Fruit fly (Drosophila melanogaster) whole organism, embryonic: ENCODE results near the gene mbc.

ENCODE experiments used
- B-H2 ChIP-seq: fragments of 200-800 bp; sonication (Bioruptor generic); optimal IDR thresholded peaks from 2 replicates; lab custom pipeline; 2018; ENCODE audit warnings: missing biosample characterization, mild to moderate bottlenecking, missing genetic modification characterization
- C15 ChIP-seq: fragments of 200-800 bp; sonication (Bioruptor generic); IDR thresholded peaks from 3 replicates; pipeline ENCODE4 v1.3.6; 2022; ENCODE audit warnings: missing biosample characterization, missing genetic modification characterization
- CG10366 ChIP-seq: fragments of 200-800 bp; sonication (Bioruptor generic); IDR thresholded peaks from 2 replicates; pipeline ENCODE4 v1.3.6; 2022; ENCODE audit warnings: missing biosample characterization, missing genetic modification characterization
- CG10565 ChIP-seq: fragments of 200-800 bp; sonication (Bioruptor generic); optimal IDR thresholded peaks from 3 replicates; lab custom pipeline; 2016; ENCODE audit warnings: missing biosample characterization, mild to moderate bottlenecking, missing genetic modification characterization
- CG11093 ChIP-seq: fragments of 200-800 bp; sonication (Bioruptor generic); IDR thresholded peaks from 3 replicates; pipeline ENCODE4 v1.3.6; 2022; ENCODE audit warnings: missing biosample characterization, missing genetic modification characterization
- CG11247 ChIP-seq: fragments of 200-800 bp; sonication (Bioruptor generic); IDR thresholded peaks from 2 replicates; pipeline ENCODE4 v1.3.6; 2022; ENCODE audit warnings: missing biosample characterization, missing genetic modification characterization
- CG13424 ChIP-seq: fragments of 200-800 bp; sonication (Bioruptor generic); optimal IDR thresholded peaks from 2 replicates; lab custom pipeline; 2019; ENCODE audit warnings: missing biosample characterization, mild to moderate bottlenecking, missing genetic modification characterization, moderate library complexity
- CG14441 ChIP-seq: fragments of 200-800 bp; sonication (Bioruptor generic); IDR thresholded peaks from 2 replicates; pipeline ENCODE4 v1.3.6; 2022; ENCODE audit warnings: missing biosample characterization, missing genetic modification characterization
- CG14667 ChIP-seq: fragments of 200-800 bp; sonication (Bioruptor generic); IDR thresholded peaks from 2 replicates; pipeline ENCODE4 v1.3.6; 2022; ENCODE audit warnings: missing biosample characterization, missing genetic modification characterization
- CG15073 ChIP-seq: fragments of 200-800 bp; sonication (Bioruptor generic); optimal IDR thresholded peaks from 2 replicates; lab custom pipeline; 2016; ENCODE audit warnings: missing biosample characterization, missing genetic modification characterization
- CG15514 ChIP-seq: fragments of 200-800 bp; sonication (Bioruptor generic); optimal IDR thresholded peaks from 3 replicates; lab custom pipeline; 2017; ENCODE audit warnings: missing biosample characterization, missing genetic modification characterization, mild to moderate bottlenecking, moderate library complexity, missing genetic modification reagents
- CG1647 ChIP-seq: fragments of 200-800 bp; sonication (Bioruptor generic); optimal IDR thresholded peaks from 3 replicates; lab custom pipeline; 2016; ENCODE audit warnings: missing biosample characterization, missing genetic modification characterization
- CG18476 ChIP-seq: fragments of 200-800 bp; sonication (Bioruptor generic); optimal IDR thresholded peaks from 2 replicates; lab custom pipeline; 2016; ENCODE audit warnings: missing biosample characterization, mild to moderate bottlenecking, missing genetic modification characterization
- CG3847 ChIP-seq: fragments of 200-800 bp; sonication (Bioruptor generic); IDR thresholded peaks from 2 replicates; pipeline ENCODE4 v1.3.6; 2022; ENCODE audit warnings: missing biosample characterization, missing genetic modification characterization
- CG4617 ChIP-seq: fragments of 200-800 bp; sonication (Bioruptor generic); optimal IDR thresholded peaks from 3 replicates; lab custom pipeline; 2016; ENCODE audit warnings: missing biosample characterization, missing genetic modification characterization, borderline replicate concordance
- CG6765 ChIP-seq: fragments of 200-800 bp; sonication (Bioruptor generic); optimal IDR thresholded peaks from 3 replicates; lab custom pipeline; 2017; ENCODE audit warnings: missing biosample characterization, mild to moderate bottlenecking, missing genetic modification characterization
- CG7928 ChIP-seq: fragments of 200-800 bp; sonication (Bioruptor generic); optimal IDR thresholded peaks from 2 replicates; lab custom pipeline; 2017; ENCODE audit warnings: missing biosample characterization, mild to moderate bottlenecking, missing genetic modification characterization
- Dp ChIP-seq: fragments of 200-800 bp; sonication (Bioruptor generic); optimal IDR thresholded peaks from 2 replicates; lab custom pipeline; 2018; ENCODE audit warnings: missing biosample characterization, mild to moderate bottlenecking, missing genetic modification characterization, moderate library complexity
- GATAe ChIP-seq: fragments of 200-800 bp; sonication (Bioruptor generic); conservative IDR thresholded peaks from 2 replicates; pipeline ENCODE4 v1.3.6; 2022; ENCODE audit warnings: missing biosample characterization, missing genetic modification characterization
- H15 ChIP-seq: fragments of 200-800 bp; sonication (Bioruptor generic); IDR thresholded peaks from 3 replicates; pipeline ENCODE4 v1.3.6; 2022; ENCODE audit warnings: missing biosample characterization, missing genetic modification characterization
- Hmx ChIP-seq: fragments of 200-800 bp; sonication (Bioruptor generic); optimal IDR thresholded peaks from 2 replicates; lab custom pipeline; 2016; ENCODE audit warnings: missing biosample characterization, missing genetic modification characterization
- Ravus ChIP-seq: fragments of 200-800 bp; sonication (Bioruptor generic); IDR thresholded peaks from 2 replicates; pipeline ENCODE4 v1.3.6; 2022; ENCODE audit warnings: missing biosample characterization, missing genetic modification characterization
- Side ChIP-seq: fragments of 200-800 bp; sonication (Bioruptor generic); optimal IDR thresholded peaks from 2 replicates; lab custom pipeline; 2016; ENCODE audit warnings: missing biosample characterization, missing genetic modification characterization
- Taf1 ChIP-seq: fragments of 200-800 bp; sonication (Bioruptor generic); IDR thresholded peaks from 2 replicates; pipeline ENCODE4 v1.3.6; 2022; ENCODE audit warnings: missing biosample characterization, missing genetic modification characterization
- Usf ChIP-seq: fragments of 200-800 bp; sonication (Bioruptor generic); optimal IDR thresholded peaks from 2 replicates; lab custom pipeline; 2017; ENCODE audit warnings: missing genotype, missing biosample characterization, missing genetic modification characterization
- ac ChIP-seq: fragments of 200-800 bp; sonication (Bioruptor generic); optimal IDR thresholded peaks from 3 replicates; lab custom pipeline; 2017; ENCODE audit warnings: missing biosample characterization, mild to moderate bottlenecking, missing genetic modification characterization
- aop ChIP-seq: fragments of 200-800 bp; sonication (Bioruptor generic); IDR thresholded peaks from 2 replicates; pipeline ENCODE4 v1.3.6; 2022; ENCODE audit warnings: missing biosample characterization, missing genetic modification characterization
- ara ChIP-seq: fragments of 200-800 bp; sonication (Bioruptor generic); IDR thresholded peaks from 2 replicates; pipeline ENCODE4 v1.3.6; 2022; ENCODE audit warnings: missing biosample characterization, missing genetic modification characterization
- ase ChIP-seq: fragments of 200-800 bp; sonication (Bioruptor generic); IDR thresholded peaks from 3 replicates; pipeline ENCODE4 v1.3.6; 2022; ENCODE audit warnings: missing biosample characterization, missing genetic modification characterization
- ash1 ChIP-seq: fragments of 200-800 bp; sonication (Bioruptor generic); optimal IDR thresholded peaks from 2 replicates; lab custom pipeline; 2018; ENCODE audit warnings: missing biosample characterization, mild to moderate bottlenecking, missing genetic modification characterization
- az2 ChIP-seq: fragments of 200-800 bp; sonication (Bioruptor generic); optimal IDR thresholded peaks from 3 replicates; lab custom pipeline; 2016; ENCODE audit warnings: missing biosample characterization, missing genetic modification characterization
- bowl ChIP-seq: fragments of 200-800 bp; sonication (Bioruptor generic); IDR thresholded peaks from 2 replicates; pipeline ENCODE4 v1.3.6; 2022; ENCODE audit warnings: missing biosample characterization, missing genetic modification characterization
- cato ChIP-seq: fragments of 200-800 bp; sonication (Bioruptor generic); optimal IDR thresholded peaks from 2 replicates; lab custom pipeline; 2016; ENCODE audit warnings: missing biosample characterization, missing genetic modification characterization, borderline replicate concordance
- caup ChIP-seq: fragments of 200-800 bp; sonication (Bioruptor generic); optimal IDR thresholded peaks from 3 replicates; lab custom pipeline; 2017; ENCODE audit warnings: missing biosample characterization, mild to moderate bottlenecking, missing genetic modification characterization, moderate library complexity; ENCODE audit not compliant: severe bottlenecking
- cg ChIP-seq: fragments of 200-800 bp; sonication (Bioruptor generic); optimal IDR thresholded peaks from 3 replicates; lab custom pipeline; 2019; ENCODE audit warnings: missing biosample characterization, mild to moderate bottlenecking, missing genetic modification characterization, moderate library complexity
- corto ChIP-seq: fragments of 200-800 bp; sonication (Bioruptor generic); optimal IDR thresholded peaks from 2 replicates; lab custom pipeline; 2016; ENCODE audit warnings: missing biosample characterization, mild to moderate bottlenecking, missing genetic modification characterization, moderate library complexity
- cwo ChIP-seq: fragments of 200-800 bp; sonication (Bioruptor generic); optimal IDR thresholded peaks from 3 replicates; lab custom pipeline; 2017; ENCODE audit warnings: missing biosample characterization, missing genetic modification characterization, mild to moderate bottlenecking, moderate library complexity, missing genetic modification reagents
- danr ChIP-seq: fragments of 200-800 bp; sonication (Bioruptor generic); IDR thresholded peaks from 2 replicates; pipeline ENCODE4 v1.3.6; 2022; ENCODE audit warnings: missing biosample characterization, missing genetic modification characterization
- dpn ChIP-seq, 2 experiments: fragments of 200-800 bp; sonication (Bioruptor generic); optimal IDR thresholded peaks; 3 replicates each; lab custom pipeline; 2016; ENCODE audit warnings: missing biosample characterization in 2 of 2, missing genetic modification characterization in 2 of 2
- en ChIP-seq: fragments of 200-800 bp; sonication (Bioruptor generic); optimal IDR thresholded peaks from 2 replicates; lab custom pipeline; 2016; ENCODE audit warnings: missing biosample characterization, missing genetic modification characterization
- exex ChIP-seq: fragments of 200-800 bp; sonication (Bioruptor generic); optimal IDR thresholded peaks from 4 replicates; lab custom pipeline; 2018; ENCODE audit warnings: missing biosample characterization, mild to moderate bottlenecking, missing genetic modification characterization, moderate library complexity
- fru ChIP-seq: fragments of >200 bp; optimal IDR thresholded peaks from 2 replicates; lab custom pipeline; 2017
- grau ChIP-seq: fragments of 200-800 bp; optimal IDR thresholded peaks from 3 replicates; lab custom pipeline; 2019; ENCODE audit warnings: missing biosample characterization, mild to moderate bottlenecking, missing genetic modification characterization, moderate library complexity
- insv ChIP-seq, 2 experiments: fragments of 200-800 bp; sonication (Bioruptor generic); optimal IDR thresholded peaks; 3 replicates each; lab custom pipeline; 2016 to 2018; ENCODE audit warnings: missing biosample characterization in 2 of 2, missing genetic modification characterization in 2 of 2
- ken ChIP-seq: fragments of 200-800 bp; sonication (Bioruptor generic); IDR thresholded peaks from 3 replicates; pipeline ENCODE4 v1.3.6; 2022; ENCODE audit warnings: missing biosample characterization, missing genetic modification characterization
- knrl ChIP-seq: fragments of 200-800 bp; sonication (Bioruptor generic); IDR thresholded peaks from 3 replicates; pipeline ENCODE4 v1.3.6; 2022; ENCODE audit warnings: missing biosample characterization, missing genetic modification characterization; ENCODE audit not compliant: partially characterized antibody
- org-1 ChIP-seq: fragments of 200-800 bp; sonication (Bioruptor generic); optimal IDR thresholded peaks from 2 replicates; lab custom pipeline; 2017; ENCODE audit warnings: missing biosample characterization, missing genetic modification characterization
- p53 ChIP-seq: fragments of 200-800 bp; sonication (Bioruptor generic); optimal IDR thresholded peaks from 2 replicates; lab custom pipeline; 2016; ENCODE audit warnings: missing biosample characterization, missing genetic modification characterization
- pnt ChIP-seq: fragments of 200-800 bp; sonication (Bioruptor generic); optimal IDR thresholded peaks from 3 replicates; lab custom pipeline; 2016; ENCODE audit warnings: missing biosample characterization, missing genetic modification characterization
- pum ChIP-seq: fragments of 200-800 bp; sonication (Bioruptor generic); optimal IDR thresholded peaks from 2 replicates; lab custom pipeline; 2016; ENCODE audit warnings: missing biosample characterization, missing genetic modification characterization
- sima ChIP-seq: fragments of 200-800 bp; sonication (Bioruptor generic); optimal IDR thresholded peaks from 2 replicates; lab custom pipeline; 2016; ENCODE audit warnings: missing biosample characterization, missing genetic modification characterization
- sob ChIP-seq: fragments of 200-800 bp; sonication (Bioruptor generic); IDR thresholded peaks from 2 replicates; pipeline ENCODE4 v1.3.6; 2022; ENCODE audit warnings: missing biosample characterization, missing genetic modification characterization

Gene mbc

dm6 chr3R:23772808-23773207 is 8.8 kb upstream of the mbc start, which contains the start of gene tst (continued):
- TF ChIP-seq ac (peak; percentile 42), GATAe (peak; percentile 87), ara (peak; percentile 95), CG13424 (peak; percentile 92), Dp (GFP tag; lab: Kevin White, UChicago) (peak; percentile 20), cg (GFP tag; lab: Kevin White, UChicago) (no peak), CG11247 (GFP tag; lab: Robert Waterston, UW) (peak; percentile 96), pum (GFP tag; lab: Kevin White, UChicago) (peak; percentile 53), ken (GFP tag; lab: Robert Waterston, UW) (peak; percentile 95), sima (no peak), caup (GFP tag; lab: Kevin White, UChicago) (peak; percentile 86), org-1 (GFP tag; lab: Kevin White, UChicago) (peak; percentile 70), dpn (GFP tag; optimal IDR thresholded peaks at IDR 0.05; lab: Kevin White, UChicago) (peak; percentile 31 to 93), CG6765 (GFP tag; lab: Kevin White, UChicago) (peak; percentile 72), cato (peak; percentile 81), exex (tag; lab: Kevin White, UChicago) (peak; percentile 63), B-H2 (no peak), CG7928 (GFP tag; lab: Kevin White, UChicago) (peak; percentile 62), pnt (GFP tag; lab: Kevin White, UChicago) (peak; percentile 53), aop (peak; percentile 56), Usf (GFP tag; lab: Kevin White, UChicago) (peak; percentile 79), Ravus (GFP tag; lab: Robert Waterston, UW) (peak; percentile 89), danr (GFP tag; lab: Robert Waterston, UW) (peak; percentile 92), Hmx (GFP tag; lab: Kevin White, UChicago) (no peak), CG10565 (peak; percentile 20), CG3847 (GFP tag; lab: Robert Waterston, UW) (peak; percentile 97), CG14667 (peak; percentile 98), en (no peak), ash1 (GFP tag; lab: Kevin White, UChicago) (no peak), fru (lab: Kevin White, UChicago) (no peak), insv (GFP tag; optimal IDR thresholded peaks at IDR 0.05; lab: Kevin White, UChicago) (peak in 1 of 2 experiments; percentile 36), grau (tag; lab: Kevin White, UChicago) (peak; percentile 91), p53 (GFP tag; lab: Kevin White, UChicago) (no peak), CG4617 (GFP tag; lab: Kevin White, UChicago) (peak; percentile 89), CG15514 (GFP tag; lab: Kevin White, UChicago) (peak; percentile 90), Side (GFP tag; lab: Kevin White, UChicago) (no peak), CG18476 (GFP tag; lab: Kevin White, UChicago) (peak; percentile 75), CG10366 (GFP tag; lab: Robert Waterston, UW) (peak; percentile 96), Taf1 (peak; percentile 93), cwo (peak; percentile 79), CG1647 (peak; percentile 8), corto (GFP tag; lab: Kevin White, UChicago) (peak; percentile 36), sob (GFP tag; lab: Robert Waterston, UW) (peak; percentile 99), ase (GFP tag; lab: Robert Waterston, UW) (peak; percentile 96), az2 (GFP tag; lab: Kevin White, UChicago) (peak; percentile 92), bowl (GFP tag; lab: Robert Waterston, UW) (peak; percentile 76), CG11093 (GFP tag; lab: Robert Waterston, UW) (peak; percentile 94), CG14441 (GFP tag; lab: Robert Waterston, UW) (peak; percentile 98), H15 (GFP tag; lab: Robert Waterston, UW) (peak; percentile 97), CG15073 (GFP tag; lab: Kevin White, UChicago) (peak; percentile 42), knrl (GFP tag; lab: Robert Waterston, UW) (peak; percentile 63; the same call in 1 of the 3 replicates), C15 (peak; percentile 87; the same call in 2 of the 3 replicates)
